Worm (Caenorhabditis elegans): ENCODE data around the gene delm-1.

The delm-1 gene

ce11 chrIV:9165027-9165426 is 29.8 kb upstream of the delm-1 start, which contains the start of gene pcp-2:
TSS of gene pcp-2 (minus strand) at chrIV:9165127.
- TF ChIP-seq snpc-1.1 (tag; optimal IDR thresholded peaks at IDR 0.05; ENCODE audit: insufficient read depth), result no peak
- TF ChIP-seq F57A8.1 (GFP tag; optimal IDR thresholded peaks at IDR 0.05), result no peak
- no peak for TF ChIP-seq rpc-1 (optimal IDR thresholded peaks at IDR 0.05)
- TF ChIP-seq rpc-1 (tag; optimal IDR thresholded peaks at IDR 0.05), result no peak
- TF ChIP-seq die-1 (tag; optimal IDR thresholded peaks at IDR 0.05), result no peak
- TF ChIP-seq mxl-1 (tag; optimal IDR thresholded peaks at IDR 0.05), result no peak
- TF ChIP-seq F57C9.4 (tag; optimal IDR thresholded peaks at IDR 0.05), result no peak

- TF ChIP-seq nhr-80 (tag; optimal IDR thresholded peaks at IDR 0.05), result peak; percentile 96
- no peak for TF ChIP-seq madf-3 (GFP tag; IDR thresholded peaks at IDR 0.05)
These were observed 24.6 kb upstream of the delm-1 start for ce11 chrIV:9159863-9160262.

- TF ChIP-seq nhr-80 (tag; optimal IDR thresholded peaks at IDR 0.05) (peak; percentile 55), madf-8 (GFP tag; conservative IDR thresholded peaks at IDR 0.05) (no peak)
These were observed 23.9 kb upstream of the delm-1 start, which contains the start of gene pcp-3 for ce11 chrIV:9158969-9159800. TSS of gene pcp-3 (minus strand) at chrIV:9159019.

ce11 chrIV:9154263-9154662 is 19.0 kb upstream of the delm-1 start, which contains the start of gene F23B2.10:
TSS of gene F23B2.10 (minus strand) at chrIV:9154363.
- TF ChIP-seq chd-7 (tag; optimal IDR thresholded peaks at IDR 0.05) (no peak), cebp-1 (GFP tag; IDR thresholded peaks at IDR 0.05) (no peak), cebp-1 (tag; optimal IDR thresholded peaks at IDR 0.05) (no peak), unc-62 (GFP tag; optimal IDR thresholded peaks at IDR 0.05) (no peak), athp-1 (tag; optimal IDR thresholded peaks at IDR 0.05) (no peak), akir-1 (GFP tag; optimal IDR thresholded peaks at IDR 0.05) (no peak), unc-130 (GFP tag; optimal IDR thresholded peaks at IDR 0.05) (no peak), lin-35 (GFP tag; optimal IDR thresholded peaks at IDR 0.05) (no peak), tlf-1 (GFP tag; optimal IDR thresholded peaks at IDR 0.05) (no peak), ztf-26 (tag; optimal IDR thresholded peaks at IDR 0.05) (no peak), snpc-3.4 (tag; optimal IDR thresholded peaks at IDR 0.05) (no peak), ztf-22 (GFP tag; optimal IDR thresholded peaks at IDR 0.05) (no peak), nhr-120 (GFP tag; IDR thresholded peaks at IDR 0.05) (no peak)

ce11 chrIV:9150175-9150574 is 14.9 kb upstream of the delm-1 start, which contains the start of gene F23B2.7:
TSS of gene F23B2.7 (plus strand) at chrIV:9150475.
- no peak for TF ChIP-seq Y67H2A.10 (GFP tag; conservative IDR thresholded peaks at IDR 0.05)
- no peak for TF ChIP-seq lir-1 (GFP tag; conservative IDR thresholded peaks at IDR 0.05)
- no peak for TF ChIP-seq nfyb-1 (GFP tag; IDR thresholded peaks at IDR 0.05)
- TF ChIP-seq Y53G8AR.9 (GFP tag; conservative IDR thresholded peaks at IDR 0.05), result no peak
- no peak for TF ChIP-seq madf-8 (GFP tag; conservative IDR thresholded peaks at IDR 0.05)
- no peak for TF ChIP-seq Y56A3A.18 (GFP tag; IDR thresholded peaks at IDR 0.05)
- TF ChIP-seq bed-2 (GFP tag; IDR thresholded peaks at IDR 0.05), result no peak
- no peak for TF ChIP-seq let-607 (tag; optimal IDR thresholded peaks at IDR 0.05)
- no peak for TF ChIP-seq ZK185.1 (tag; optimal IDR thresholded peaks at IDR 0.05; ENCODE audit: poor library complexity, severe bottlenecking)
- TF ChIP-seq egrh-3 (GFP tag; IDR thresholded peaks at IDR 0.05), result no peak
- no peak for TF ChIP-seq attf-6 (GFP tag; IDR thresholded peaks at IDR 0.05)
- no peak for TF ChIP-seq B0019.2 (GFP tag; conservative IDR thresholded peaks at IDR 0.05)
- no peak for TF ChIP-seq nhr-80 (tag; optimal IDR thresholded peaks at IDR 0.05)
- TF ChIP-seq unc-130 (GFP tag; optimal IDR thresholded peaks at IDR 0.05), result no peak
- TF ChIP-seq sdz-38 (tag; optimal IDR thresholded peaks at IDR 0.05), result no peak
- no peak for TF ChIP-seq cebp-2 (GFP tag; IDR thresholded peaks at IDR 0.05)

Measured in whole organism, young adult.